Worm (Caenorhabditis elegans): ENCODE results near the gene C07D8.5.

Gene C07D8.5

ce11 chrX:7320115-7320711, 23.6 kb upstream of the C07D8.5 start, which contains the start of gene spp-5 (continued):
- TF ChIP-seq ztf-11 (tag; optimal IDR thresholded peaks at IDR 0.05): no peak
- TF ChIP-seq pqm-1 (tag; optimal IDR thresholded peaks at IDR 0.05): peak; percentile 97
- TF ChIP-seq pha-4 (tag; optimal IDR thresholded peaks at IDR 0.05): peak; percentile 78
- TF ChIP-seq mdl-1 (tag; optimal IDR thresholded peaks at IDR 0.05): peak; percentile 14
- no peak for TF ChIP-seq zag-1 (tag; optimal IDR thresholded peaks at IDR 0.05)
- TF ChIP-seq aly-2 (tag; optimal IDR thresholded peaks at IDR 0.05): no peak
- TF ChIP-seq nhr-77 (tag; optimal IDR thresholded peaks at IDR 0.05): no peak
- TF ChIP-seq nhr-11 (tag; optimal IDR thresholded peaks at IDR 0.05): no peak

DNA sequence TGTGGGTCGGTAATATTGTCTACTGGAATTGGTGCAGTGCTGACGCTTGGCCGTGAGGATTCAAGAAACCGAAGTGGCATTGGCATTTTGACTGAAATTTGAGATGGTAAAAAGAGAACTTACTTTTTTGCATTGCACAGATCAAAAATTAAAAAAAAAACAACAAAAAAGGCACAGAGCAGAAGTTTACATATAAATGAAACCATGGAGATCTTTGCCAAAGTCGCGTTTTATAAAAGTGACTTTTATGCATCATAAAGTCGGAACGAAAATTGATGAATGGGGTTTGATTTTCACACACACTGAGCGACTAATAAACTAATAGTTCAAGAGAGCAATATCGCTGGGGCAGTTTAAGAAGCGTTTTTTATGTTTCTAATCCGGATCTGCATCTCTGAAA, 21.5 kb upstream of the C07D8.5 start, which contains the start of gene T08A9.13:
Gene T08A9.13 (minus strand): TSS at position 101 of the 400 bp plus-strand sequence.
- TF ChIP-seq egl-5 (tag; optimal IDR thresholded peaks at IDR 0.05) (no peak), jun-1 (tag; optimal IDR thresholded peaks at IDR 0.05) (no peak), aly-2 (tag; optimal IDR thresholded peaks at IDR 0.05) (no peak), nhr-11 (tag; optimal IDR thresholded peaks at IDR 0.05) (no peak), zag-1 (tag; optimal IDR thresholded peaks at IDR 0.05) (no peak), nhr-28 (tag; optimal IDR thresholded peaks at IDR 0.05) (no peak), nhr-25 (tag; optimal IDR thresholded peaks at IDR 0.05) (no peak), lsy-12 (tag; optimal IDR thresholded peaks at IDR 0.05) (no peak), ceh-28 (tag; optimal IDR thresholded peaks at IDR 0.05) (no peak), nhr-23 (tag; optimal IDR thresholded peaks at IDR 0.05) (no peak)

DNA sequence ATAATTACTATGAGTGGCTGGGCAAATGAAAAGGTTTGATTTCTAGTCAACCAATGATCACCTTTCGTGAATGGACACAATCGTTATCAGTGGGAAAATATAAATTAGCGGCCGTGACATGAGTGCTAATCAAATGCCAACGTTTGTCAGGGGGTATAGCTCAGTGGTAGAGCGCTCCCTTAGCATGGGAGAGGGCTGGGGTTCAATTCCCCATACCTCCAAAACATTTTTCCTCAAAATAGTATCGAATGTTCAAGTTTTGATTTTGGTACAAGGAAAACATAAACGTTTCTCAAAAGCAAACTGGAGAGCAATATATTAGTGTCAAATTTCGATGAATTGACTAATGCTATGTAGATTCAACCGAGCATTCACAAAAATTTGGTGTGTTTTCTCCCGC, 20.2 kb upstream of the C07D8.5 start:
- TF ChIP-seq nhr-43 (tag; optimal IDR thresholded peaks at IDR 0.05; ENCODE audit: poor library complexity, severe bottlenecking) (peak; percentile 71), fkh-2 (tag; optimal IDR thresholded peaks at IDR 0.05) (no peak), elt-2 (tag; optimal IDR thresholded peaks at IDR 0.05) (peak; percentile 67), unc-39 (tag; optimal IDR thresholded peaks at IDR 0.05) (no peak), mdl-1 (tag; optimal IDR thresholded peaks at IDR 0.05) (no peak), fos-1 (tag; optimal IDR thresholded peaks at IDR 0.05) (no peak), nhr-237 (tag; optimal IDR thresholded peaks at IDR 0.05) (no peak), ceh-28 (tag; optimal IDR thresholded peaks at IDR 0.05) (no peak), aly-2 (tag; optimal IDR thresholded peaks at IDR 0.05) (no peak), pqm-1 (tag; optimal IDR thresholded peaks at IDR 0.05) (peak; percentile 49), unc-62 (GFP tag; optimal IDR thresholded peaks at IDR 0.05) (no peak), elt-3 (tag; optimal IDR thresholded peaks at IDR 0.05) (peak in 1 of 3 experiments; percentile 6), fkh-10 (GFP tag; optimal IDR thresholded peaks at IDR 0.05) (no peak), ztf-4 (tag; optimal IDR thresholded peaks at IDR 0.05) (no peak), skn-1 (tag; optimal IDR thresholded peaks at IDR 0.05) (peak; percentile 20), nhr-12 (tag; optimal IDR thresholded peaks at IDR 0.05) (no peak), nfya-1 (tag; optimal IDR thresholded peaks at IDR 0.05; ENCODE audit: insufficient read depth) (peak; percentile 38), lsy-12 (tag; optimal IDR thresholded peaks at IDR 0.05) (peak; percentile 58), pha-4 (tag; optimal IDR thresholded peaks at IDR 0.05) (no peak), nhr-76 (tag; optimal IDR thresholded peaks at IDR 0.05) (no peak), tbx-2 (tag; optimal IDR thresholded peaks at IDR 0.05) (peak; percentile 31), ceh-9 (tag; optimal IDR thresholded peaks at IDR 0.05) (no peak), mml-1 (tag; optimal IDR thresholded peaks at IDR 0.05) (no peak), ama-1 (optimal IDR thresholded peaks at IDR 0.05) (no peak), daf-12 (tag; optimal IDR thresholded peaks at IDR 0.05) (no peak), nhr-77 (tag; optimal IDR thresholded peaks at IDR 0.05) (no peak), ceh-82 (tag; optimal IDR thresholded peaks at IDR 0.05) (no peak), nhr-25 (tag; optimal IDR thresholded peaks at IDR 0.05) (peak; percentile 13)

ce11 chrX:7326967-7327651, 16.7 kb upstream of the C07D8.5 start, which contains the start of gene sng-1:
TSS of gene sng-1 (plus strand) at chrX:7327601.
- TF ChIP-seq nfya-1 (tag; optimal IDR thresholded peaks at IDR 0.05; ENCODE audit: insufficient read depth) (peak; percentile 36), unc-39 (tag; optimal IDR thresholded peaks at IDR 0.05) (no peak), lin-39 (tag; optimal IDR thresholded peaks at IDR 0.05) (peak; percentile 54), hmg-11 (tag; optimal IDR thresholded peaks at IDR 0.05) (peak; percentile 56)

Data from whole organism, L3 larva.